Fruit fly (Drosophila melanogaster): Measurements from ENCODE around the gene rdgB.
A peak's percentile ranks its signal among the peaks of the same experiment; 100 is the strongest.

rdgB gene

dm6 chrX:13736174-13736482 lies 26.4 kb upstream of the rdgB start, which contains the start of gene g:
Gene g (minus strand): TSS chrX:13736278.
- TF ChIP-seq cic (GFP tag; optimal IDR thresholded peaks at IDR 0.05), result no peak
- peak; percentile 29 for TF ChIP-seq ovo (GFP tag; optimal IDR thresholded peaks at IDR 0.05)
- no peak for TF ChIP-seq kay (GFP tag; ENCODE audit: borderline replicate concordance)
- no peak for TF ChIP-seq CG33017 (tag; optimal IDR thresholded peaks at IDR 0.05)
- no peak for TF ChIP-seq tj (GFP tag; optimal IDR thresholded peaks at IDR 0.05)
- peak; percentile 1 for TF ChIP-seq CG14711 (tag; optimal IDR thresholded peaks at IDR 0.05)
- TF ChIP-seq CG7101 (tag; optimal IDR thresholded peaks at IDR 0.05), result no peak
- no peak for TF ChIP-seq Crg-1 (GFP tag; optimal IDR thresholded peaks at IDR 0.05)
- no peak for TF ChIP-seq CG7045 (GFP tag; optimal IDR thresholded peaks at IDR 0.05)
- TF ChIP-seq bab1 (GFP tag; optimal IDR thresholded peaks at IDR 0.05), result peak; percentile 18
- TF ChIP-seq Hr96 (GFP tag; optimal IDR thresholded peaks at IDR 0.05), result no peak
- TF ChIP-seq Clk (GFP tag; optimal IDR thresholded peaks at IDR 0.05), result no peak
- TF ChIP-seq Mnt (GFP tag; optimal IDR thresholded peaks at IDR 0.05), result peak; percentile 38
- no peak for TF ChIP-seq pad (GFP tag; optimal IDR thresholded peaks at IDR 0.05)
- no peak for TF ChIP-seq CG1620 (GFP tag; optimal IDR thresholded peaks at IDR 0.05)
- TF ChIP-seq CG12768 (GFP tag; optimal IDR thresholded peaks at IDR 0.05), result no peak
- peak; percentile 40 for TF ChIP-seq CG11617 (GFP tag; optimal IDR thresholded peaks at IDR 0.05)
- no peak for TF ChIP-seq CG5204 (GFP tag; optimal IDR thresholded peaks at IDR 0.05)
- no peak for TF ChIP-seq toe (GFP tag; optimal IDR thresholded peaks at IDR 0.05)
- no peak for TF ChIP-seq cnc (optimal IDR thresholded peaks at IDR 0.05)

- TF ChIP-seq cic (GFP tag; optimal IDR thresholded peaks at IDR 0.05) (peak; percentile 5), CG33017 (tag; optimal IDR thresholded peaks at IDR 0.05) (no peak), CG7101 (tag; optimal IDR thresholded peaks at IDR 0.05) (no peak), bab1 (GFP tag; optimal IDR thresholded peaks at IDR 0.05) (peak; percentile 16)
Observed at dm6 chrX:13737939-13738338, 24.6 kb upstream of the rdgB start, which contains the start of gene CG11134. Gene CG11134 (plus strand): TSS chrX:13737942.

- TF ChIP-seq CG11617 (GFP tag; optimal IDR thresholded peaks at IDR 0.05) (peak; percentile 95), CG7045 (GFP tag; optimal IDR thresholded peaks at IDR 0.05) (peak; percentile 85), CG12768 (GFP tag; optimal IDR thresholded peaks at IDR 0.05) (peak; percentile 92), kay (GFP tag; ENCODE audit: borderline replicate concordance) (peak; percentile 75), CG5204 (GFP tag; optimal IDR thresholded peaks at IDR 0.05) (peak; percentile 88), tj (GFP tag; optimal IDR thresholded peaks at IDR 0.05) (peak; percentile 84), CG14711 (tag; optimal IDR thresholded peaks at IDR 0.05) (peak; percentile 94), ovo (GFP tag; optimal IDR thresholded peaks at IDR 0.05) (peak; percentile 90), CG1620 (GFP tag; optimal IDR thresholded peaks at IDR 0.05) (peak; percentile 87), pad (GFP tag; optimal IDR thresholded peaks at IDR 0.05) (peak; percentile 99), Crg-1 (GFP tag; optimal IDR thresholded peaks at IDR 0.05) (peak; percentile 94), cic (GFP tag; optimal IDR thresholded peaks at IDR 0.05) (peak; percentile 59), Hr96 (GFP tag; optimal IDR thresholded peaks at IDR 0.05) (no peak), cnc (optimal IDR thresholded peaks at IDR 0.05) (no peak), CG7101 (tag; optimal IDR thresholded peaks at IDR 0.05) (peak; percentile 98), Mnt (GFP tag; optimal IDR thresholded peaks at IDR 0.05) (peak; percentile 87), Clk (GFP tag; optimal IDR thresholded peaks at IDR 0.05) (peak; percentile 73), CG33017 (tag; optimal IDR thresholded peaks at IDR 0.05) (peak; percentile 93), toe (GFP tag; optimal IDR thresholded peaks at IDR 0.05) (peak; percentile 88), bab1 (GFP tag; optimal IDR thresholded peaks at IDR 0.05) (peak; percentile 97)
Observed at dm6 chrX:13739411-13739888, 23.1 kb upstream of the rdgB start, which contains the start of gene CG11151. Gene CG11151 (plus strand): TSS chrX:13739744.

dm6 chrX:13740062-13740461 lies 22.5 kb upstream of the rdgB start:
- TF ChIP-seq kay (GFP tag; ENCODE audit: borderline replicate concordance) (peak; percentile 96), Clk (GFP tag; optimal IDR thresholded peaks at IDR 0.05) (peak; percentile 82), CG33017 (tag; optimal IDR thresholded peaks at IDR 0.05) (peak; percentile 67), CG11617 (GFP tag; optimal IDR thresholded peaks at IDR 0.05) (peak; percentile 54), CG14711 (tag; optimal IDR thresholded peaks at IDR 0.05) (peak; percentile 48), Crg-1 (GFP tag; optimal IDR thresholded peaks at IDR 0.05) (peak; percentile 42), toe (GFP tag; optimal IDR thresholded peaks at IDR 0.05) (peak; percentile 72), CG7045 (GFP tag; optimal IDR thresholded peaks at IDR 0.05) (peak; percentile 77), cnc (optimal IDR thresholded peaks at IDR 0.05) (no peak), CG7101 (tag; optimal IDR thresholded peaks at IDR 0.05) (peak; percentile 78), CG1620 (GFP tag; optimal IDR thresholded peaks at IDR 0.05) (peak; percentile 75), ovo (GFP tag; optimal IDR thresholded peaks at IDR 0.05) (no peak), Hr96 (GFP tag; optimal IDR thresholded peaks at IDR 0.05) (peak; percentile 89), CG12768 (GFP tag; optimal IDR thresholded peaks at IDR 0.05) (peak; percentile 95), tj (GFP tag; optimal IDR thresholded peaks at IDR 0.05) (peak; percentile 52), Mnt (GFP tag; optimal IDR thresholded peaks at IDR 0.05) (peak; percentile 71), CG5204 (GFP tag; optimal IDR thresholded peaks at IDR 0.05) (peak; percentile 78), pad (GFP tag; optimal IDR thresholded peaks at IDR 0.05) (no peak), cic (GFP tag; optimal IDR thresholded peaks at IDR 0.05) (peak; percentile 2), bab1 (GFP tag; optimal IDR thresholded peaks at IDR 0.05) (peak; percentile 29)

- TF ChIP-seq CG33017 (tag; optimal IDR thresholded peaks at IDR 0.05) (no peak), toe (GFP tag; optimal IDR thresholded peaks at IDR 0.05) (no peak), CG12768 (GFP tag; optimal IDR thresholded peaks at IDR 0.05) (no peak), Mnt (GFP tag; optimal IDR thresholded peaks at IDR 0.05) (no peak), CG7045 (GFP tag; optimal IDR thresholded peaks at IDR 0.05) (no peak), CG5204 (GFP tag; optimal IDR thresholded peaks at IDR 0.05) (no peak), cic (GFP tag; optimal IDR thresholded peaks at IDR 0.05) (no peak), CG14711 (tag; optimal IDR thresholded peaks at IDR 0.05) (no peak), Crg-1 (GFP tag; optimal IDR thresholded peaks at IDR 0.05) (no peak), kay (GFP tag; ENCODE audit: borderline replicate concordance) (no peak), CG7101 (tag; optimal IDR thresholded peaks at IDR 0.05) (no peak), cnc (optimal IDR thresholded peaks at IDR 0.05) (no peak), CG1620 (GFP tag; optimal IDR thresholded peaks at IDR 0.05) (no peak), Hr96 (GFP tag; optimal IDR thresholded peaks at IDR 0.05) (no peak)
Observed at dm6 chrX:13740992-13741391, 21.6 kb upstream of the rdgB start.

Data from whole organism, adult.